Worm (Caenorhabditis elegans) whole organism, young adult: ENCODE results near the gene clec-3.

Experiments used
- B0019.2 ChIP-seq: fragments of 200-800 bp; sonication (Bioruptor generic); conservative IDR thresholded peaks from 2 replicates; pipeline ENCODE4 v1.3.6; 2022; ENCODE audit warnings: missing genetic modification reagents, missing genetic modification characterization, missing compliant biosample characterization
- C17E4.6 ChIP-seq: fragments of 200-800 bp; sonication (Bioruptor generic); IDR thresholded peaks from 2 replicates; pipeline ENCODE4 v1.3.6; 2022; ENCODE audit warnings: missing genetic modification reagents, missing genetic modification characterization, missing compliant biosample characterization
- F10E7.11 ChIP-seq: sonication (generic microtip); optimal IDR thresholded peaks from 2 replicates; lab custom pipeline; 2017; ENCODE audit warnings: mild to moderate bottlenecking, missing genetic modification characterization, moderate library complexity, missing compliant biosample characterization
- F37B4.10 ChIP-seq: fragments of 200-800 bp; sonication (Bioruptor generic); IDR thresholded peaks from 2 replicates; pipeline ENCODE4 v1.3.6; 2022; ENCODE audit warnings: missing genetic modification characterization, missing compliant biosample characterization
- F39B2.1 ChIP-seq: fragments of 200-800 bp; sonication (Bioruptor generic); IDR thresholded peaks from 2 replicates; pipeline ENCODE4 v1.3.6; 2022; ENCODE audit warnings: missing genetic modification reagents, missing genetic modification characterization, missing compliant biosample characterization
- F49E8.2 ChIP-seq: sonication (generic microtip); optimal IDR thresholded peaks from 3 replicates; lab custom pipeline; 2017; ENCODE audit warnings: missing genetic modification characterization, mild to moderate bottlenecking, missing compliant biosample characterization, antibody characterized with exemption, moderate library complexity; ENCODE audit not compliant: insufficient read depth
- F57C9.4 ChIP-seq: sonication (generic microtip); optimal IDR thresholded peaks from 2 replicates; lab custom pipeline; 2017; ENCODE audit warnings: mild to moderate bottlenecking, missing genetic modification characterization, missing compliant biosample characterization
- K11D2.4 ChIP-seq: fragments of 200-800 bp; sonication (Bioruptor generic); IDR thresholded peaks from 2 replicates; pipeline ENCODE4 v1.3.6; 2022; ENCODE audit warnings: missing genetic modification reagents, missing genetic modification characterization, missing compliant biosample characterization
- K12H6.12 ChIP-seq: fragments of 200-800 bp; sonication (Bioruptor generic); optimal IDR thresholded peaks from 2 replicates; lab custom pipeline; 2018; ENCODE audit warnings: mild to moderate bottlenecking, missing genetic modification characterization, missing compliant biosample characterization
- Y56A3A.18 ChIP-seq: fragments of 200-800 bp; sonication (Bioruptor generic); IDR thresholded peaks from 2 replicates; pipeline ENCODE4 v1.3.6; 2022; ENCODE audit warnings: missing genetic modification reagents, missing genetic modification characterization, missing compliant biosample characterization
- Y79H2A.3 ChIP-seq: fragments of 200-800 bp; sonication (Bioruptor generic); conservative IDR thresholded peaks from 2 replicates; pipeline ENCODE4 v1.3.6; 2022; ENCODE audit warnings: missing genetic modification reagents, missing genetic modification characterization, missing compliant biosample characterization
- ama-1 ChIP-seq, 3 experiments: fragments of 150-350 bp in 1 of 3; sonication (generic microtip) in 2 of 3; optimal IDR thresholded peaks; 2 replicates each; lab custom pipeline; 2014 to 2018; ENCODE audit warnings: missing biosample characterization in 2 of 3, missing genetic modification characterization in 2 of 3, missing genetic modification reagents in 2 of 3
- athp-1 ChIP-seq: sonication (generic microtip); optimal IDR thresholded peaks from 2 replicates; lab custom pipeline; 2017; ENCODE audit warnings: mild to moderate bottlenecking, missing genetic modification characterization, missing compliant biosample characterization
- bed-1 ChIP-seq: fragments of 200-800 bp; sonication (Bioruptor generic); IDR thresholded peaks from 2 replicates; pipeline ENCODE4 v1.3.6; 2022; ENCODE audit warnings: missing genetic modification reagents, missing genetic modification characterization, missing compliant biosample characterization
- bed-2 ChIP-seq: fragments of 200-800 bp; sonication (Bioruptor generic); IDR thresholded peaks from 2 replicates; pipeline ENCODE4 v1.3.6; 2022; ENCODE audit warnings: missing genetic modification reagents, missing genetic modification characterization, missing compliant biosample characterization
- ccch-3 ChIP-seq: fragments of 200-800 bp; sonication (Bioruptor generic); optimal IDR thresholded peaks from 2 replicates; lab custom pipeline; 2018; ENCODE audit warnings: mild to moderate bottlenecking, missing genetic modification characterization, missing compliant biosample characterization
- ceh-100 ChIP-seq: fragments of 200-800 bp; sonication (Bioruptor generic); IDR thresholded peaks from 2 replicates; pipeline ENCODE4 v1.3.6; 2022; ENCODE audit warnings: missing genetic modification reagents, missing genetic modification characterization, missing compliant biosample characterization
- chd-7 ChIP-seq: sonication (generic microtip); optimal IDR thresholded peaks from 2 replicates; lab custom pipeline; 2016; ENCODE audit warnings: mild to moderate bottlenecking, missing genetic modification characterization, moderate library complexity, missing compliant biosample characterization
- dpff-1 ChIP-seq: sonication (generic microtip); optimal IDR thresholded peaks from 2 replicates; lab custom pipeline; 2017; ENCODE audit warnings: mild to moderate bottlenecking, missing genetic modification characterization, missing compliant biosample characterization
- dpl-1 ChIP-seq: fragments of 150-350 bp; optimal IDR thresholded peaks from 2 replicates; lab custom pipeline; 2014; ENCODE audit warnings: missing biosample characterization, missing genetic modification reagents, missing genetic modification characterization
- ekl-4 ChIP-seq: fragments of 200-800 bp; sonication (Bioruptor generic); IDR thresholded peaks from 2 replicates; pipeline ENCODE4 v1.3.6; 2022; ENCODE audit warnings: missing genetic modification reagents, missing genetic modification characterization, missing compliant biosample characterization
- ets-4 ChIP-seq: fragments of 200-800 bp; sonication (Bioruptor generic); optimal IDR thresholded peaks from 2 replicates; lab custom pipeline; 2018; ENCODE audit warnings: mild to moderate bottlenecking, missing genetic modification characterization, missing compliant biosample characterization
- gei-17 ChIP-seq: fragments of 200-800 bp; sonication (Bioruptor generic); optimal IDR thresholded peaks from 2 replicates; lab custom pipeline; 2018; ENCODE audit warnings: mild to moderate bottlenecking, missing genetic modification characterization, missing compliant biosample characterization
- hsf-1 ChIP-seq: fragments of 200-800 bp; sonication (Bioruptor generic); IDR thresholded peaks from 2 replicates; pipeline ENCODE4 v1.3.6; 2022; ENCODE audit warnings: missing genetic modification reagents, missing genetic modification characterization, missing compliant biosample characterization
- lir-1 ChIP-seq: fragments of 200-800 bp; sonication (Bioruptor generic); conservative IDR thresholded peaks from 2 replicates; pipeline ENCODE4 v1.3.6; 2022; ENCODE audit warnings: missing genetic modification reagents, missing genetic modification characterization, missing compliant biosample characterization
- lsl-1 ChIP-seq: fragments of 200-800 bp; sonication (Bioruptor generic); optimal IDR thresholded peaks from 2 replicates; lab custom pipeline; 2018; ENCODE audit warnings: mild to moderate bottlenecking, missing genetic modification characterization, moderate library complexity, missing compliant biosample characterization
- madf-8 ChIP-seq: fragments of 200-800 bp; sonication (Bioruptor generic); conservative IDR thresholded peaks from 2 replicates; pipeline ENCODE4 v1.3.6; 2022; ENCODE audit warnings: missing genetic modification reagents, missing genetic modification characterization, missing compliant biosample characterization
- nfyb-1 ChIP-seq: fragments of 200-800 bp; sonication (Bioruptor generic); IDR thresholded peaks from 2 replicates; pipeline ENCODE4 v1.3.6; 2022; ENCODE audit warnings: missing genetic modification reagents, missing genetic modification characterization, missing compliant biosample characterization
- nhr-27 ChIP-seq: fragments of 200-800 bp; sonication (Bioruptor generic); optimal IDR thresholded peaks from 2 replicates; lab custom pipeline; 2018; ENCODE audit warnings: mild to moderate bottlenecking, missing genetic modification characterization, moderate library complexity, missing compliant biosample characterization
- nhr-80 ChIP-seq: sonication (generic microtip); optimal IDR thresholded peaks from 2 replicates; lab custom pipeline; 2016; ENCODE audit warnings: missing genetic modification characterization, missing compliant biosample characterization
- repo-1 ChIP-seq: sonication (generic microtip); optimal IDR thresholded peaks from 2 replicates; lab custom pipeline; 2017; ENCODE audit warnings: mild to moderate bottlenecking, missing genetic modification characterization, missing compliant biosample characterization
- sea-2 ChIP-seq: fragments of 200-800 bp; sonication (Bioruptor generic); IDR thresholded peaks from 2 replicates; pipeline ENCODE4 v1.3.6; 2022; ENCODE audit warnings: missing genetic modification characterization, missing compliant biosample characterization
- snpc-1.1 ChIP-seq: sonication (generic microtip); optimal IDR thresholded peaks from 2 replicates; lab custom pipeline; 2017; ENCODE audit warnings: missing genetic modification characterization, mild to moderate bottlenecking, missing compliant biosample characterization, antibody characterized with exemption, moderate library complexity, missing genotype, missing genetic modification reagents; ENCODE audit not compliant: insufficient read depth
- snpc-1.3 ChIP-seq: sonication (generic microtip); optimal IDR thresholded peaks from 2 replicates; lab custom pipeline; 2017; ENCODE audit warnings: missing genetic modification characterization, mild to moderate bottlenecking, missing compliant biosample characterization, antibody characterized with exemption, moderate library complexity, missing genotype, missing genetic modification reagents; ENCODE audit not compliant: insufficient read depth
- tbp1 ChIP-seq: fragments of 200-800 bp; sonication (Bioruptor generic); optimal IDR thresholded peaks from 2 replicates; lab custom pipeline; 2018; ENCODE audit warnings: mild to moderate bottlenecking, missing genetic modification characterization, missing compliant biosample characterization
- unc-130 ChIP-seq: sonication (generic microtip); optimal IDR thresholded peaks from 2 replicates; lab custom pipeline; 2016; ENCODE audit warnings: missing genetic modification reagents, missing genetic modification characterization, missing compliant biosample characterization
- unc-62 ChIP-seq: fragments of 150-350 bp; optimal IDR thresholded peaks from 2 replicates; lab custom pipeline; 2014; ENCODE audit warnings: missing biosample characterization, missing genetic modification reagents, missing genetic modification characterization
- ztf-26 ChIP-seq: sonication (generic microtip); optimal IDR thresholded peaks from 2 replicates; lab custom pipeline; 2017; ENCODE audit warnings: missing genetic modification characterization, missing compliant biosample characterization

The clec-3 gene

DNA sequence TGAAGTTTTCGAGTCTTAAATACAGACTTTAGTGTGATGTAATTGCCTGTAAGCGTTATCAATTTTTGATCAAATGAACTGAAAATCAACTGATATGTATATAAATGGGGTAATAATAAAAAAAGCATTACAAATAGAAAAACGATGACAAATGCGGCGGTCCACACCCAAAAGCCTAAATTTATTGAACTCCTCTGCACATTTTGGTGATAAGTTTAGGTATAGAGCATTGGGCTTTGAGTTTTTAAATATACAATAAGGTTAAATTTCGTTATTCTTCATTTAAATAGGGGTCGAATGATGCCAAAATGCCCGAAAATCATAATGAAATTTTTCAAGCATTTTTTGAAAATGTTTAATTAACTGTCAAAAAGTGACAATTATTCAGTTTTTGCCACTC lies at the start of gene clec-3:
Gene clec-3, minus strand, starts transcription at position 101 of the 400 bp plus-strand sequence.
- no peak for TF ChIP-seq F57C9.4 (tag; lab: Kevin White, UChicago)
- no peak for TF ChIP-seq F39B2.1 (GFP tag; lab: Robert Waterston, UW)
- TF ChIP-seq K11D2.4 (GFP tag; lab: Robert Waterston, UW): no peak
- no peak for TF ChIP-seq nhr-27 (tag; lab: Kevin White, UChicago)
- TF ChIP-seq sea-2 (GFP tag; lab: Robert Waterston, UW): no peak
- TF ChIP-seq repo-1 (tag; lab: Kevin White, UChicago): no peak
- TF ChIP-seq C17E4.6: no peak
- TF ChIP-seq ceh-100 (GFP tag; lab: Robert Waterston, UW): no peak
- TF ChIP-seq ccch-3 (GFP tag; lab: Kevin White, UChicago): no peak
- no peak for TF ChIP-seq ama-1 (optimal IDR thresholded peaks at IDR 0.05; lab: Kevin White, UChicago)
- TF ChIP-seq ama-1 (GFP tag; optimal IDR thresholded peaks at IDR 0.05; lab: Kevin White, UChicago): no peak
- TF ChIP-seq ekl-4 (GFP tag; lab: Robert Waterston, UW): no peak
- no peak for TF ChIP-seq dpff-1 (tag; lab: Kevin White, UChicago)
- TF ChIP-seq K12H6.12 (tag; lab: Kevin White, UChicago): no peak
- TF ChIP-seq dpl-1 (GFP tag; lab: Kevin White, UChicago): no peak
- no peak for TF ChIP-seq chd-7
- TF ChIP-seq lir-1 (GFP tag; lab: Robert Waterston, UW): no peak
- no peak for TF ChIP-seq snpc-1.3

DNA sequence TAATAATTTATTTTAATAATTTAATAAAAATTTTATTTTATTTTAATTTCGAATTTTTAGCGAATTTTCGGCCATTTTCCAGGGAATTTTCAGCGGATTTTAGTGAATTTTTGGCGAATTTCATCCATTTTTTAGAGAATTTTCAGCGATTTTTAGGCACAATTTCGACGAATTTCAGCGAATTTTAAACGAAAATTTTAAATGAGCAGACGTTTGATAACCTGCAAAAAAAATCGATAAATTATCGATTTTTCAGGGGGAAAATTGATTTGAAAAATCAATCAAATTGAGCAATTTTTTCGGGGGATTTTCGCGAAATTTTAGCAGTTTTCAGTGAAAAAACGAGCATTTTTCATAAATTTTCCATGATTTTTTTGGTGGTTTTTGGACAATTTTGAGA lies 48.9 kb upstream of the clec-3 start:
- no peak for TF ChIP-seq snpc-1.1 (tag; lab: Kevin White, UChicago)
- TF ChIP-seq lsl-1: no peak
- TF ChIP-seq snpc-1.3: no peak
- TF ChIP-seq nfyb-1 (GFP tag; lab: Robert Waterston, UW): no peak
- no peak for TF ChIP-seq athp-1 (tag; lab: Kevin White, UChicago)
- no peak for TF ChIP-seq B0019.2 (GFP tag; lab: Robert Waterston, UW)
- no peak for TF ChIP-seq lir-1 (GFP tag; lab: Robert Waterston, UW)
- TF ChIP-seq gei-17: no peak
- TF ChIP-seq repo-1 (tag; lab: Kevin White, UChicago): no peak
- no peak for TF ChIP-seq unc-130 (GFP tag; lab: Kevin White, UChicago)
- no peak for TF ChIP-seq Y79H2A.3
- TF ChIP-seq F37B4.10 (GFP tag; lab: Robert Waterston, UW): no peak
- TF ChIP-seq bed-1: no peak

DNA sequence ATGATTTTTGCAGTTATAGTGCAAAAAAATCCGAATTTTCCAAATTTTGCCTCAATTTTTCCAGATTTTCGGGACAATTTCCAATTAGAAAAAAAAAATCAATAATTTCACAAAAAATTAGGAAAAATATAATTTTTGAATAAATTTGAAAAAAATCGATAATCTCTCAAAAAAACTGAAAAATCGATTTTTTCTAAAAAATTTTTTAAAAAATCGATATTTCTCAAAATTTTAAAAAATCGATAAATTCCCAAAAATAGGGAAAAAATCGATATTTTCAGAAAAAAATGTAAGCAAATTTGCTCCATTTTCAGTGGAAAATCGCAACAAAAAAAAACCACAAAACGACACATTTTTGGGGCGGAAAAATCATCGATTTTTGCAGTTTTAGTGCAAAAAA lies 48.2 kb upstream of the clec-3 start:
- TF ChIP-seq F37B4.10 (GFP tag; lab: Robert Waterston, UW) (no peak), Y56A3A.18 (GFP tag; lab: Robert Waterston, UW) (no peak), dpff-1 (tag; lab: Kevin White, UChicago) (no peak), bed-2 (GFP tag; lab: Robert Waterston, UW) (no peak), tbp1 (no peak), F57C9.4 (tag; lab: Kevin White, UChicago) (no peak), F49E8.2 (tag; lab: Kevin White, UChicago) (no peak), nhr-80 (tag; lab: Kevin White, UChicago) (no peak), ztf-26 (tag; lab: Kevin White, UChicago) (no peak), unc-62 (GFP tag; lab: Kevin White, UChicago) (no peak), F10E7.11 (no peak), lsl-1 (no peak), ets-4 (GFP tag; lab: Kevin White, UChicago) (no peak), hsf-1 (GFP tag; lab: Robert Waterston, UW) (no peak), madf-8 (GFP tag; lab: Robert Waterston, UW) (no peak)
- TF ChIP-seq, all 124 proteins: peak for 0
